Fruit fly (Drosophila melanogaster): Measurements from ENCODE around the gene CG12320.
A peak's percentile ranks its signal among the peaks of the same experiment; 100 is the strongest.

DNA sequence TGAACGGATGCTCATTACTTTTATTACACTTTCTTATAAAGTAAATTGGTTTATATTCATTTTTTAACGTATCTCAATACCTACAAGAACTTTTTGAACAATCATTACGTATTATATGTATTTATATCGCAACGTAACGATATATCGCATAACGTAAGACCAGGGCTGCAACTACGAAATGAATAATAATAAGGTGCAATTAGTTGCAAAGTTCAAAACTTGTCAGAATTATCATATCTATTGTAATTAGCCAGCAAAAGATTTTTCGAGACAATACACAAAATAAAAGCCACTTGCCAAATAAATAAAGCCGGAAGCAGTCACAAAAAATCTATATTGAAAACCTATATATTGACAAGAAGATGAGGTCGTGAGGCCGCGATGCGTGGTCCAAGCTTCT, 37.2 kb downstream of the CG12320 start:
- TF ChIP-seq CG34367 (tag; optimal IDR thresholded peaks at IDR 0.05) (no peak), CG10348 (GFP tag; IDR thresholded peaks at IDR 0.05) (no peak), CG17806 (tag; optimal IDR thresholded peaks at IDR 0.05) (no peak), Pif1B (GFP tag; optimal IDR thresholded peaks at IDR 0.05) (peak; percentile 2), CG15710 (tag; optimal IDR thresholded peaks at IDR 0.05) (peak; percentile 7), fd96Ca (GFP tag; IDR thresholded peaks at IDR 0.05) (no peak), Snoo (tag; optimal IDR thresholded peaks at IDR 0.05) (no peak), CG14655 (GFP tag; optimal IDR thresholded peaks at IDR 0.05) (no peak), gl (tag; optimal IDR thresholded peaks at IDR 0.05) (no peak), EcR (GFP tag; optimal IDR thresholded peaks at IDR 0.05) (no peak), D1 (tag; optimal IDR thresholded peaks at IDR 0.05) (no peak), CG13204 (GFP tag; optimal IDR thresholded peaks at IDR 0.05) (no peak), CG8301 (tag; optimal IDR thresholded peaks at IDR 0.05) (no peak), Ets98B (GFP tag; IDR thresholded peaks at IDR 0.05) (no peak)

Measured in whole organism, pupa.